Fruit fly (Drosophila melanogaster) S2 (cell line): ENCODE data around the gene CG4174.

Experiments
- CG8478 ChIP-seq: fragments of >200 bp; optimal IDR thresholded peaks from 2 replicates; lab custom pipeline; 2018
- CTCF ChIP-seq, 2 experiments: fragments of >200 bp; optimal IDR thresholded peaks; 2 replicates each; lab custom pipeline; 2018

DNA sequence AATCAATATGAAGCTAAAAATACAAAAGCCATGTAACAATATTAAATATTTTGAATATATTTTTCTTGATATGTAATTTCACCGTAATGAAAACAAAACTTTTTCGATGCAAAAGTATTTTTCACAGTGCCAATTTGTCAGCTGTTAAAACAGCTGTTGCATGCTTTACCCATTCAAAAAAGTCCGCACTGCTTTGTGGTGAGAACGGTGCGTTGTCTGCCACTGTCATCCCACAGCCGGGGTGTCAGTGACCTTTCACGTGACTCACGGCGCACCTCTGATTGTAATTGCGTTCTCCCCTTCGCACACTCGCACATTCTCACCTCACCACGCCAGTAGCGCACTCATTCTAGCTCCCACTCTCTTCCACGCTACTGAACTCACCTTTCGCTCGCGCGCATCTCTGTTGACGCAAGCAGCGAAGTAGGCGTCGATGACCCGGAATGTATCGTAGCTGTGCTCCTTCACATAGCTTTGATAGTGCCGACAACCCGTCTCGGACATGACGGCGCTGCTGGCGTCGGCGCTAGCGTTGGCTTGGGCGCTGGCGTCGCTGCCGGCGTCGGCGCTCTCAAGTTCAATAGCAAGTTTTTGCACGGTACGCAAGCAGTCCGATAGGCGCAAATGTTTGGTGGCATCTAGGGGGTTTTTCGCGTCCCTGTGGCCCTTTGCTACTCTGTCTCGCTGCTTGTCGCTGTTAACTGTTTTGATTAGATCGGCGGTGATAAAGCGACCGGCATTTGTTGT is 3.4 kb upstream of the CG4174 start:
- TF ChIP-seq CTCF (optimal IDR thresholded peaks at IDR 0.05; lab: Kevin White, UChicago) (peak in 1 of 2 experiments; percentile 35), CG8478 (no peak)
